Fruit fly (Drosophila melanogaster) whole organism, embryonic: ENCODE data around the gene CG7352.

Experiments used
- Ada2b ChIP-seq: fragments of 200-800 bp; sonication (Bioruptor generic); IDR thresholded peaks from 2 replicates; pipeline ENCODE4 v1.3.6; 2022; ENCODE audit warnings: missing biosample characterization, missing genetic modification characterization
- Adf1 ChIP-seq: fragments of 200-800 bp; sonication (Bioruptor generic); IDR thresholded peaks from 2 replicates; pipeline ENCODE4 v1.3.6; 2022; ENCODE audit warnings: missing biosample characterization, missing genetic modification characterization
- CG11504 ChIP-seq: fragments of 200-800 bp; sonication (Bioruptor generic); optimal IDR thresholded peaks from 3 replicates; lab custom pipeline; 2019; ENCODE audit warnings: missing biosample characterization, mild to moderate bottlenecking, missing genetic modification characterization, moderate library complexity
- CG12744 ChIP-seq: fragments of 200-800 bp; sonication (Bioruptor generic); optimal IDR thresholded peaks from 2 replicates; lab custom pipeline; 2016; ENCODE audit warnings: missing biosample characterization, missing genetic modification characterization
- CG13123 ChIP-seq: fragments of 200-800 bp; sonication (Bioruptor generic); optimal IDR thresholded peaks from 2 replicates; lab custom pipeline; 2016; ENCODE audit warnings: missing biosample characterization, missing genetic modification characterization
- CG14050 ChIP-seq: fragments of 200-800 bp; sonication (Bioruptor generic); IDR thresholded peaks from 3 replicates; pipeline ENCODE4 v1.3.6; 2022; ENCODE audit warnings: missing biosample characterization, missing genetic modification characterization
- CG15601 ChIP-seq: fragments of 200-800 bp; sonication (Bioruptor generic); optimal IDR thresholded peaks from 3 replicates; lab custom pipeline; 2019; ENCODE audit warnings: missing biosample characterization, mild to moderate bottlenecking, missing genetic modification characterization, moderate library complexity
- CG15696 ChIP-seq: fragments of 200-800 bp; sonication (Bioruptor generic); optimal IDR thresholded peaks from 2 replicates; lab custom pipeline; 2019; ENCODE audit warnings: missing biosample characterization, mild to moderate bottlenecking, missing genetic modification characterization, moderate library complexity
- CG16815 ChIP-seq: fragments of 200-800 bp; sonication (Bioruptor generic); optimal IDR thresholded peaks from 3 replicates; lab custom pipeline; 2017; ENCODE audit warnings: missing biosample characterization, mild to moderate bottlenecking, missing genetic modification characterization
- CG17568 ChIP-seq: fragments of 200-800 bp; sonication (Bioruptor generic); optimal IDR thresholded peaks from 2 replicates; lab custom pipeline; 2018; ENCODE audit warnings: missing biosample characterization, mild to moderate bottlenecking, missing genetic modification characterization, moderate library complexity
- CG18262 ChIP-seq: fragments of 200-800 bp; optimal IDR thresholded peaks from 3 replicates; lab custom pipeline; 2019; ENCODE audit warnings: missing biosample characterization, mild to moderate bottlenecking, missing genetic modification characterization, moderate library complexity
- CG2199 ChIP-seq: fragments of 200-800 bp; sonication (Bioruptor generic); IDR thresholded peaks from 3 replicates; pipeline ENCODE4 v1.3.6; 2022; ENCODE audit warnings: missing biosample characterization, missing genetic modification characterization
- CG3407 ChIP-seq: fragments of 200-800 bp; sonication (Bioruptor generic); optimal IDR thresholded peaks from 2 replicates; lab custom pipeline; 2018; ENCODE audit warnings: missing biosample characterization, mild to moderate bottlenecking, missing genetic modification characterization
- CG3838 ChIP-seq: fragments of 200-800 bp; sonication (Bioruptor generic); optimal IDR thresholded peaks from 3 replicates; lab custom pipeline; 2016; ENCODE audit warnings: missing biosample characterization, missing genetic modification characterization
- CG3847 ChIP-seq: fragments of 200-800 bp; sonication (Bioruptor generic); IDR thresholded peaks from 2 replicates; pipeline ENCODE4 v1.3.6; 2022; ENCODE audit warnings: missing biosample characterization, missing genetic modification characterization
- CG4617 ChIP-seq: fragments of 200-800 bp; sonication (Bioruptor generic); optimal IDR thresholded peaks from 3 replicates; lab custom pipeline; 2016; ENCODE audit warnings: missing biosample characterization, missing genetic modification characterization, borderline replicate concordance
- CG7786 ChIP-seq: fragments of 200-800 bp; sonication (Bioruptor generic); optimal IDR thresholded peaks from 2 replicates; lab custom pipeline; 2016; ENCODE audit warnings: missing biosample characterization, missing genetic modification characterization
- CG8089 ChIP-seq: fragments of 200-800 bp; sonication (Bioruptor generic); optimal IDR thresholded peaks from 3 replicates; lab custom pipeline; 2016; ENCODE audit warnings: missing biosample characterization, missing genetic modification characterization
- CG8944 ChIP-seq: fragments of 200-800 bp; sonication (Bioruptor generic); optimal IDR thresholded peaks from 3 replicates; lab custom pipeline; 2016; ENCODE audit warnings: missing biosample characterization, missing genetic modification characterization
- CG9876 ChIP-seq: fragments of 200-800 bp; sonication (Bioruptor generic); optimal IDR thresholded peaks from 2 replicates; lab custom pipeline; 2016; ENCODE audit warnings: missing biosample characterization, missing genetic modification characterization
- Dll ChIP-seq: fragments of 200-800 bp; sonication (Bioruptor generic); IDR thresholded peaks from 4 replicates; pipeline ENCODE4 v1.3.6; 2022; ENCODE audit warnings: missing biosample characterization, missing genetic modification characterization; ENCODE audit not compliant: partially characterized antibody
- Dref ChIP-seq: fragments of 200-800 bp; sonication (Bioruptor generic); IDR thresholded peaks from 2 replicates; pipeline ENCODE4 v1.3.6; 2022; ENCODE audit warnings: missing biosample characterization, missing genetic modification characterization
- GATAe ChIP-seq: fragments of 200-800 bp; sonication (Bioruptor generic); conservative IDR thresholded peaks from 2 replicates; pipeline ENCODE4 v1.3.6; 2022; ENCODE audit warnings: missing biosample characterization, missing genetic modification characterization
- Hey ChIP-seq: fragments of 200-800 bp; sonication (Bioruptor generic); optimal IDR thresholded peaks from 3 replicates; lab custom pipeline; 2018; ENCODE audit warnings: missing biosample characterization, mild to moderate bottlenecking, missing genetic modification characterization
- Hmr ChIP-seq: fragments of 200-800 bp; sonication (Bioruptor generic); optimal IDR thresholded peaks from 3 replicates; lab custom pipeline; 2017; ENCODE audit warnings: mild to moderate bottlenecking, missing biosample characterization, missing genetic modification reagents, missing genetic modification characterization
- Hr39 ChIP-seq: fragments of >200 bp; optimal IDR thresholded peaks from 2 replicates; lab custom pipeline; 2017
- MBD-R2 ChIP-seq: fragments of 200-800 bp; sonication (Bioruptor generic); IDR thresholded peaks from 2 replicates; pipeline ENCODE4 v1.3.6; 2022; ENCODE audit warnings: missing biosample characterization, missing genetic modification characterization
- Max ChIP-seq: fragments of 200-800 bp; sonication (Bioruptor generic); optimal IDR thresholded peaks from 2 replicates; lab custom pipeline; 2016; ENCODE audit warnings: missing biosample characterization, mild to moderate bottlenecking, missing genetic modification characterization
- NFAT ChIP-seq: fragments of 200-800 bp; sonication (Bioruptor generic); IDR thresholded peaks from 2 replicates; pipeline ENCODE4 v1.3.6; 2022; ENCODE audit warnings: missing biosample characterization, missing genetic modification characterization
- Ptx1 ChIP-seq: fragments of 200-800 bp; sonication (Bioruptor generic); IDR thresholded peaks from 2 replicates; pipeline ENCODE4 v1.3.6; 2022; ENCODE audit warnings: missing biosample characterization, missing genetic modification characterization
- Rx ChIP-seq: fragments of 200-800 bp; sonication (Bioruptor generic); IDR thresholded peaks from 2 replicates; pipeline ENCODE4 v1.3.6; 2022; ENCODE audit warnings: missing biosample characterization, missing genetic modification characterization
- Ssrp ChIP-seq: fragments of 200-800 bp; sonication (Bioruptor generic); optimal IDR thresholded peaks from 2 replicates; lab custom pipeline; 2018; ENCODE audit warnings: missing biosample characterization, mild to moderate bottlenecking, missing genetic modification characterization, moderate library complexity
- Tbp ChIP-seq: fragments of >200 bp; optimal IDR thresholded peaks from 2 replicates; lab custom pipeline; 2018; ENCODE audit warnings: missing biosample characterization, missing genetic modification characterization
- YL-1 ChIP-seq: fragments of 200-800 bp; sonication (Bioruptor generic); optimal IDR thresholded peaks from 3 replicates; lab custom pipeline; 2017; ENCODE audit warnings: missing biosample characterization, mild to moderate bottlenecking, missing genetic modification characterization
- abd-A ChIP-seq: fragments of 200-800 bp; sonication (Bioruptor generic); optimal IDR thresholded peaks from 3 replicates; lab custom pipeline; 2019; ENCODE audit warnings: missing biosample characterization, mild to moderate bottlenecking, missing genetic modification characterization, moderate library complexity
- bcd ChIP-seq: fragments of 200-800 bp; sonication (Bioruptor generic); optimal IDR thresholded peaks from 2 replicates; lab custom pipeline; 2017; ENCODE audit warnings: missing biosample characterization, mild to moderate bottlenecking, missing genetic modification characterization
- br ChIP-seq: fragments of >200 bp; optimal IDR thresholded peaks from 2 replicates; lab custom pipeline; 2017
- chm ChIP-seq: fragments of 200-800 bp; sonication (Bioruptor generic); IDR thresholded peaks from 2 replicates; pipeline ENCODE4 v1.3.6; 2022; ENCODE audit warnings: missing biosample characterization, missing genetic modification characterization
- dati ChIP-seq: fragments of 200-800 bp; sonication (Bioruptor generic); IDR thresholded peaks from 2 replicates; pipeline ENCODE4 v1.3.6; 2022; ENCODE audit warnings: missing biosample characterization, missing genetic modification characterization
- emc ChIP-seq: fragments of 200-800 bp; sonication (Bioruptor generic); optimal IDR thresholded peaks from 2 replicates; lab custom pipeline; 2016; ENCODE audit warnings: missing biosample characterization, missing genetic modification characterization
- eve ChIP-seq, 2 experiments: fragments of >200 bp; optimal IDR thresholded peaks; 2 replicates each; lab custom pipeline; 2017; ENCODE audit warnings: missing biosample characterization in 2 of 2, missing genetic modification characterization in 2 of 2
- ewg ChIP-seq: fragments of 200-800 bp; sonication (Bioruptor generic); optimal IDR thresholded peaks from 3 replicates; lab custom pipeline; 2017; ENCODE audit warnings: mild to moderate bottlenecking, missing biosample characterization, missing genetic modification reagents, missing genetic modification characterization
- eyg ChIP-seq: fragments of 200-800 bp; sonication (Bioruptor generic); optimal IDR thresholded peaks from 3 replicates; lab custom pipeline; 2016; ENCODE audit warnings: missing biosample characterization, missing genetic modification characterization
- kah ChIP-seq: fragments of 200-800 bp; sonication (Bioruptor generic); optimal IDR thresholded peaks from 2 replicates; lab custom pipeline; 2018; ENCODE audit warnings: missing biosample characterization, mild to moderate bottlenecking, missing genetic modification characterization
- luna ChIP-seq: fragments of 200-800 bp; sonication (Bioruptor generic); optimal IDR thresholded peaks from 2 replicates; lab custom pipeline; 2016; ENCODE audit warnings: missing biosample characterization, missing genetic modification characterization
- mirr ChIP-seq: fragments of 200-800 bp; sonication (Bioruptor generic); optimal IDR thresholded peaks from 3 replicates; lab custom pipeline; 2018; ENCODE audit warnings: missing biosample characterization, mild to moderate bottlenecking, missing genetic modification characterization
- pfk ChIP-seq: fragments of 200-800 bp; sonication (Bioruptor generic); optimal IDR thresholded peaks from 2 replicates; lab custom pipeline; 2018; ENCODE audit warnings: missing biosample characterization, mild to moderate bottlenecking, missing genetic modification characterization, moderate library complexity
- pum ChIP-seq: fragments of 200-800 bp; sonication (Bioruptor generic); optimal IDR thresholded peaks from 2 replicates; lab custom pipeline; 2016; ENCODE audit warnings: missing biosample characterization, missing genetic modification characterization
- row ChIP-seq: fragments of 200-800 bp; sonication (Bioruptor generic); IDR thresholded peaks from 3 replicates; pipeline ENCODE4 v1.3.6; 2022; ENCODE audit warnings: missing biosample characterization, missing genetic modification characterization
- schlank ChIP-seq: fragments of 200-800 bp; sonication (Bioruptor generic); optimal IDR thresholded peaks from 2 replicates; lab custom pipeline; 2018; ENCODE audit warnings: missing biosample characterization, mild to moderate bottlenecking, missing genetic modification characterization
- slou ChIP-seq: fragments of 200-800 bp; sonication (Bioruptor generic); optimal IDR thresholded peaks from 3 replicates; lab custom pipeline; 2016; ENCODE audit warnings: missing biosample characterization, missing genetic modification characterization
- tio ChIP-seq: fragments of 200-800 bp; sonication (Bioruptor generic); optimal IDR thresholded peaks from 2 replicates; lab custom pipeline; 2017; ENCODE audit warnings: missing biosample characterization, missing genetic modification characterization, inconsistent platforms

The CG7352 gene

dm6 chr3R:8316344-8317105 lies 30.9 kb upstream of the CG7352 start, which contains the start of gene Coq2 (continued):
- TF ChIP-seq CG16815 = no peak
- peak; percentile 47; the same call in 1 of the 2 replicates for TF ChIP-seq Dref (GFP tag; lab: Robert Waterston, UW)
- peak; percentile 82 for TF ChIP-seq MBD-R2 (GFP tag; lab: Robert Waterston, UW)
- TF ChIP-seq CG18262 (tag; lab: Kevin White, UChicago) = no peak
- TF ChIP-seq bcd = no peak
- TF ChIP-seq CG13123 = no peak
- TF ChIP-seq chm (GFP tag; lab: Robert Waterston, UW) = no peak
- no peak for TF ChIP-seq emc
- TF ChIP-seq Hey (tag; lab: Kevin White, UChicago) = no peak
- no peak for TF ChIP-seq dati (GFP tag; lab: Robert Waterston, UW)
- no peak for TF ChIP-seq Ssrp (tag; lab: Kevin White, UChicago)
- TF ChIP-seq CG8944 (GFP tag; lab: Kevin White, UChicago) = no peak
- TF ChIP-seq CG2199 (GFP tag; lab: Robert Waterston, UW) = no peak
- no peak for TF ChIP-seq Tbp (GFP tag; lab: Kevin White, UChicago)
- TF ChIP-seq CG4617 (GFP tag; lab: Kevin White, UChicago) = peak; percentile 65
- no peak for TF ChIP-seq CG14050 (GFP tag; lab: Robert Waterston, UW)
- TF ChIP-seq CG8089 (GFP tag; lab: Kevin White, UChicago) = no peak
- no peak for TF ChIP-seq CG7786 (GFP tag; lab: Kevin White, UChicago)
- TF ChIP-seq ewg (GFP tag; lab: Kevin White, UChicago) = peak; percentile 38
- no peak for TF ChIP-seq tio
- no peak for TF ChIP-seq Dll (GFP tag; lab: Robert Waterston, UW)
- TF ChIP-seq pum = no peak
- TF ChIP-seq CG3847 (GFP tag; lab: Robert Waterston, UW) = peak; percentile 77
- no peak for TF ChIP-seq CG11504 (tag; lab: Kevin White, UChicago)
- no peak for TF ChIP-seq CG3407
- no peak for TF ChIP-seq Hmr (GFP tag; lab: Kevin White, UChicago)
- TF ChIP-seq GATAe (GFP tag; lab: Robert Waterston, UW) = peak; percentile 24; the same call in 1 of the 2 replicates
- TF ChIP-seq luna (GFP tag; lab: Kevin White, UChicago) = no peak
- TF ChIP-seq Ada2b (GFP tag; lab: Robert Waterston, UW) = no peak
- TF ChIP-seq CG12744 = no peak
- no peak for TF ChIP-seq slou (GFP tag; lab: Kevin White, UChicago)
- TF ChIP-seq br (lab: Kevin White, UChicago) = no peak
- TF ChIP-seq CG15601 (tag; lab: Kevin White, UChicago) = no peak
- no peak for TF ChIP-seq schlank
- no peak for TF ChIP-seq mirr (GFP tag; lab: Kevin White, UChicago)
- no peak for TF ChIP-seq Ptx1 (GFP tag; lab: Robert Waterston, UW)
- TF ChIP-seq YL-1 (GFP tag; lab: Kevin White, UChicago) = no peak
- no peak for TF ChIP-seq abd-A (tag; lab: Kevin White, UChicago)
- no peak for TF ChIP-seq Max (GFP tag; lab: Kevin White, UChicago)
- no peak for TF ChIP-seq pfk (GFP tag; lab: Kevin White, UChicago)
- TF ChIP-seq CG9876 (GFP tag; lab: Kevin White, UChicago) = no peak
- TF ChIP-seq Hr39 (lab: Kevin White, UChicago) = no peak
- no peak for TF ChIP-seq kah (GFP tag; lab: Kevin White, UChicago)
- no peak for TF ChIP-seq NFAT
- TF ChIP-seq eyg (GFP tag; lab: Kevin White, UChicago) = no peak
- TF ChIP-seq row = peak; percentile 28; the same call in 1 of the 3 replicates
- no peak for TF ChIP-seq CG15696 (tag; lab: Kevin White, UChicago)
- no peak for TF ChIP-seq CG17568 (GFP tag; lab: Kevin White, UChicago)
- TF ChIP-seq CG3838 = no peak
- TF ChIP-seq Rx (GFP tag; lab: Robert Waterston, UW) = no peak
- no peak for TF ChIP-seq eve (GFP tag; optimal IDR thresholded peaks at IDR 0.05; lab: Kevin White, UChicago)
- TF ChIP-seq Adf1 (GFP tag; lab: Robert Waterston, UW) = no peak
